Worm (Caenorhabditis elegans): ENCODE data around the gene CC8.3.

- no peak for TF ChIP-seq mls-2 (tag; optimal IDR thresholded peaks at IDR 0.05)
- TF ChIP-seq lsy-2 (tag; optimal IDR thresholded peaks at IDR 0.05) = no peak
- TF ChIP-seq nhr-76 (tag; optimal IDR thresholded peaks at IDR 0.05) = no peak
- no peak for TF ChIP-seq ceh-83 (GFP tag; optimal IDR thresholded peaks at IDR 0.05)
- no peak for TF ChIP-seq flh-1 (GFP tag; optimal IDR thresholded peaks at IDR 0.05)
- no peak for TF ChIP-seq hlh-1 (tag; optimal IDR thresholded peaks at IDR 0.05)
- TF ChIP-seq nhr-237 (tag; optimal IDR thresholded peaks at IDR 0.05) = no peak
- no peak for TF ChIP-seq ces-1 (GFP tag; optimal IDR thresholded peaks at IDR 0.05)
- TF ChIP-seq nhr-28 (tag; optimal IDR thresholded peaks at IDR 0.05) = no peak
- no peak for TF ChIP-seq lin-13 (tag; optimal IDR thresholded peaks at IDR 0.05)
These were observed 20.8 kb upstream of the CC8.3 start for ce11 chrIV:3662863-3663262.

Data from whole organism, mixed stage, embryonic.